Fruit fly (Drosophila melanogaster): ENCODE measurements around the gene Sfmbt.

Gene Sfmbt

DNA sequence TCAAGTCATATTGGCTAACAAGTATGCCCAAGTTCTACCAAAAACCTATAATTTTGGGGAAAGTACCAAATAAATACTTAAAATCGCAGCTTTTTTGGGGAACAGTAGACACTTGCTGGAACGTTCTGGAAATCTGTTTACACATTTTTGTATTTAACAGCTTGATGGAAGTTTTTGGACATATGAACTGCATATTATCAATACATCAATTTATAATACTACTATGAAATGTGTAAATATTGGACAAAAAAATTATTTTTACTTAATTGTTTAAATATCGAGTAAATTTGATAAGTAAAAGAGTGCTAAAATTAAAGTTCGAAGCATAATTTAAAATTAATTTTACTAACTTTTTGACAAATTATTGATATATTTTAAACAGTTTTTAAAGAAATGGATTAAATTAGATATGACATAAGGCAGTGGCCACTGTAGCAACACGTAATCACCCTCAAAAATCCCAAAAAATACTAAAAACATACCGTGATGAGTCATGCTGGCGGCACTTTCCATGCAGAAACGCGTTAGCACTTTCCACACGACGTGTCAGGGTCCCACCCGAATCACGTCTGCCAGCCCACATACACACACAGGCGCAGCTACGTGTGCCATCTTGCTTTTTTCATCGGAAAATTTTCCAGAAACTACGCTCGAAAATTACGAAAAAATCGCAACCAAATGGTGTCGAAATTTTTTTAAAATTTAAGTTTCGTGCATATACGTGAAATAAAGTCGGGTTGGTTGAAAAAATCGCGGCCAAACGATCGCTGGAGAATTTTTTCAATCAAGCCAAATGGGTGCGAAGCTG, 11.4 kb downstream of the Sfmbt start, which contains the start of gene Sirt1 (continued):
- TF ChIP-seq so (GFP tag; IDR thresholded peaks at IDR 0.05) (peak; percentile 70; the same call in 1 of the 3 replicates), HHEX (GFP tag; optimal IDR thresholded peaks at IDR 0.05) (peak; percentile 82), CG7963 (GFP tag; IDR thresholded peaks at IDR 0.05; ENCODE audit: partially characterized antibody) (no peak), Hr78 (GFP tag; optimal IDR thresholded peaks at IDR 0.05) (no peak), CG15073 (GFP tag; optimal IDR thresholded peaks at IDR 0.05) (peak; percentile 44), CG6175 (GFP tag; IDR thresholded peaks at IDR 0.05) (0 out of 3 replicates have a peak, but pooled peaks have one; percentile 36), sug (tag; optimal IDR thresholded peaks at IDR 0.05) (peak; percentile 89), disco-r (GFP tag; optimal IDR thresholded peaks at IDR 0.05) (no peak), her (GFP tag; optimal IDR thresholded peaks at IDR 0.05) (peak; percentile 42), PHDP (tag; optimal IDR thresholded peaks at IDR 0.05) (peak; percentile 84), zf30C (GFP tag; optimal IDR thresholded peaks at IDR 0.05) (no peak), fu2 (GFP tag; optimal IDR thresholded peaks at IDR 0.05) (peak; percentile 57), CG9876 (GFP tag; optimal IDR thresholded peaks at IDR 0.05) (no peak), peb (GFP tag; IDR thresholded peaks at IDR 0.05) (peak; percentile 39; the same call in 1 of the 2 replicates), insv (GFP tag; optimal IDR thresholded peaks at IDR 0.05) (peak in 1 of 2 experiments; percentile 60), Chrac-16 (GFP tag; optimal IDR thresholded peaks at IDR 0.05) (peak; percentile 90), CG8281 (tag; optimal IDR thresholded peaks at IDR 0.05) (peak; percentile 85), CG12236 (GFP tag; optimal IDR thresholded peaks at IDR 0.05) (no peak), eyg (GFP tag; optimal IDR thresholded peaks at IDR 0.05) (peak; percentile 4), CG7745 (tag; optimal IDR thresholded peaks at IDR 0.05) (no peak), sisA (GFP tag; IDR thresholded peaks at IDR 0.05) (peak; percentile 78), Atf-2 (GFP tag; optimal IDR thresholded peaks at IDR 0.05) (peak; percentile 6), CG5180 (GFP tag; optimal IDR thresholded peaks at IDR 0.05) (no peak), CkIIα-i1 (GFP tag; IDR thresholded peaks at IDR 0.05) (no peak), Hsf (GFP tag; optimal IDR thresholded peaks at IDR 0.05) (peak; percentile 85), Optix (GFP tag; IDR thresholded peaks at IDR 0.05) (no peak), CG8388 (GFP tag; optimal IDR thresholded peaks at IDR 0.05) (peak; percentile 82), slbo (GFP tag; IDR thresholded peaks at IDR 0.05) (peak; percentile 89), CG3407 (GFP tag; optimal IDR thresholded peaks at IDR 0.05) (peak; percentile 72), Blimp-1 (GFP tag; optimal IDR thresholded peaks at IDR 0.05) (no peak), CG9437 (GFP tag; optimal IDR thresholded peaks at IDR 0.05) (peak; percentile 94), row (GFP tag; IDR thresholded peaks at IDR 0.05) (peak; percentile 93), CG16779 (GFP tag; IDR thresholded peaks at IDR 0.05) (0 out of 2 replicates have a peak, but pooled peaks have one; percentile 21), oc (tag; optimal IDR thresholded peaks at IDR 0.05) (no peak), mam (GFP tag; optimal IDR thresholded peaks at IDR 0.05) (peak; percentile 59), scrt (GFP tag; optimal IDR thresholded peaks at IDR 0.05) (peak; percentile 41), NC2α (GFP tag; optimal IDR thresholded peaks at IDR 0.05) (no peak), MESR4 (GFP tag; optimal IDR thresholded peaks at IDR 0.05) (peak; percentile 99), CG14710 (tag; optimal IDR thresholded peaks at IDR 0.05) (peak; percentile 92), chinmo (GFP tag; IDR thresholded peaks at IDR 0.05; ENCODE audit: partially characterized antibody) (no peak; the same call in 3 of the 4 replicates), CG32772 (GFP tag; IDR thresholded peaks at IDR 0.05) (peak; percentile 75; the same call in 1 of the 2 replicates), Dek (tag; optimal IDR thresholded peaks at IDR 0.05) (peak; percentile 86), org-1 (GFP tag; optimal IDR thresholded peaks at IDR 0.05) (peak; percentile 72), CG10979 (tag; optimal IDR thresholded peaks at IDR 0.05) (peak; percentile 87), HmgD (GFP tag; optimal IDR thresholded peaks at IDR 0.05) (no peak), luna (GFP tag; optimal IDR thresholded peaks at IDR 0.05) (no peak), Hmx (GFP tag; optimal IDR thresholded peaks at IDR 0.05) (no peak), CG12071 (GFP tag; optimal IDR thresholded peaks at IDR 0.05) (no peak)
